Fruit fly (Drosophila melanogaster) whole organism, adult: ENCODE results near the gene zormin.

Experiments
- CG7101 ChIP-seq: fragments of 200-800 bp; sonication (Bioruptor generic); optimal IDR thresholded peaks from 2 replicates; lab custom pipeline; 2018; ENCODE audit warnings: missing biosample characterization, mild to moderate bottlenecking, missing genetic modification characterization, moderate library complexity
- Clk ChIP-seq: fragments of 200-800 bp; sonication (Bioruptor generic); optimal IDR thresholded peaks from 2 replicates; lab custom pipeline; 2017; ENCODE audit warnings: missing biosample characterization, missing genetic modification characterization
- ovo ChIP-seq: fragments of 200-800 bp; sonication (Bioruptor generic); optimal IDR thresholded peaks from 2 replicates; lab custom pipeline; 2016; ENCODE audit warnings: missing biosample characterization, missing genetic modification characterization

DNA sequence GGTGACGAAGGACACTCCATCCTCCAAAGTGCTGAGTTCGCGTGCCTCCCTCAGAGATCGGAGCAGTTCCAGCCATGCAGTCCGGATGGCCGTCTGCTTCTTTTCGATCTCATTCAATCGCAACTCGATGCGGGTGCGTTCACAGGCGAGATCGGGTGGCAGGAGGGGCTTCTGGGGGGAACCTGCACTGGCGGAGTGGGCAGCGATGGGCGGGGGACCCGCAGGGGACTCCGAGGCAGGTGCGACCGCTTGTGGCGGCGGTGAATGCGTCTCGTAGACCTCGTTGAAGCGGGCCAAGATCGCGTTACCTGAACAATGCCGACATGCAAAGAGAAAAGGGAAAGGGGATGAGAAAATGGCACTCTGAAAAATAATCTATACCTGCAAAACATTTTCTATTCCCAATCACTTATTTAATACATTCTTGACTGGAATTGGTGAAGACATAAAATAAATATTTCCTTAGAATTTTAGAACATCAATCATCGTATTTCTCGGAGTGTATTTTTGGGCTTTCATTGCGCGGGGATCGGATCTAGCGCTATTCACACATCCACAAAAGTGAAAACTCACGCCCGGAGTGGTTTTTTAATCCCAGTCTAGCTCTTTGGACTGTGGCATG lies 7.3 kb upstream of the zormin start:
- no peak for TF ChIP-seq Clk (GFP tag; lab: Kevin White, UChicago)
- TF ChIP-seq CG7101: no peak
- TF ChIP-seq ovo (GFP tag; lab: Kevin White, UChicago): no peak
